Worm (Caenorhabditis elegans): Measurements from ENCODE around the gene fbxa-220.
A peak's percentile ranks its signal among the peaks of the same experiment; 100 is the strongest.

The fbxa-220 gene

DNA sequence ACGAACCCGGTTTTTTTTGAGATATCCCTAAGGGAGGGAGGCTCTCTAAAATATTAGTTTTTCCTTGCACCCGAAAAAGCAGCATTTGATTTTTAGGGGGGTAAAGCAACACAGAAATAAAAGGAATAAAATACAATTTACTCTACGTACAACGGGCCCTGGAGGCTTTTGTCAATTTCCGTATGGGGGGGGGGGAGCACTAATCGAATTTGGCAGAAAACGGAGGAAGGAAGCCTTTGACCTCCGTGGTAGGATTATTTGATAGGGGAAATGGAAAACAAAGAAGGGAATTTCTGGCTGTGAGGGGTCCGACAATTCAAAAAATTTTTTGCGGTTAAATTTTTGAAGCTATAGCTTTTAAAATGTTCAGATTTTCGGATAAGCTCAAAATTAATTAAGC, 26.1 kb downstream of the fbxa-220 start:
- TF ChIP-seq elt-3 (tag; optimal IDR thresholded peaks at IDR 0.05) (no peak), blmp-1 (tag; optimal IDR thresholded peaks at IDR 0.05; ENCODE audit: insufficient read depth) (no peak), mdl-1 (tag; optimal IDR thresholded peaks at IDR 0.05) (no peak), skn-1 (tag; optimal IDR thresholded peaks at IDR 0.05) (no peak), ceh-16 (tag; optimal IDR thresholded peaks at IDR 0.05) (no peak), lsy-2 (tag; optimal IDR thresholded peaks at IDR 0.05) (no peak), nhr-11 (tag; optimal IDR thresholded peaks at IDR 0.05) (no peak), R02D3.7 (tag; optimal IDR thresholded peaks at IDR 0.05) (no peak)

DNA sequence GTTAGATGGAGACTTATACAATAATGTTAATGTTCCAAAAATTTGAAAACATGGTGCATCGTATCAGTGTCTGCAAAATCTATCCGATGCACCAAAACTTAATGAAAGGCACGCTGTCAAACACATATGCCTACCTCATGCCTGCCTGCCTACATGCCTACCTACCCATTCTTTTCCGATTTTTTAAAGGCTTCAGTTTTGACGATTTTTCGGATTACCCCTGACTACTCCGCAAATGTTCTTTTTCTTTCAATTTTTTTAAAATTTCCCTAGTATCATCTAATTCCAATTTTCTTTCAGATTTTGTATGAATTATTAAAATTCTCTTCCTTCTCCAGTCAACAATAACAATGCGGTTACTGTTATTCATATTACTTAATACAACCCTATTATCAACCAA, 27.4 kb downstream of the fbxa-220 start, which contains the start of gene plr-1:
plr-1 (plus strand) TSS at position 301 of the 400 bp plus-strand sequence.
- TF ChIP-seq ztf-1 (GFP tag; conservative IDR thresholded peaks at IDR 0.05) (no peak), nhr-11 (tag; optimal IDR thresholded peaks at IDR 0.05) (no peak), unc-39 (tag; optimal IDR thresholded peaks at IDR 0.05) (no peak), nhr-237 (tag; optimal IDR thresholded peaks at IDR 0.05) (no peak), egl-27 (tag; optimal IDR thresholded peaks at IDR 0.05) (no peak), ZK546.5 (tag; optimal IDR thresholded peaks at IDR 0.05) (no peak), unc-55 (GFP tag; optimal IDR thresholded peaks at IDR 0.05) (no peak), nhr-21 (tag; optimal IDR thresholded peaks at IDR 0.05) (no peak), C34F6.9 (tag; optimal IDR thresholded peaks at IDR 0.05) (no peak), nhr-129 (tag; optimal IDR thresholded peaks at IDR 0.05) (no peak), mbf-1 (tag; optimal IDR thresholded peaks at IDR 0.05) (no peak), fos-1 (tag; optimal IDR thresholded peaks at IDR 0.05) (no peak), dmd-4 (tag; optimal IDR thresholded peaks at IDR 0.05) (no peak), snpc-4 (tag; optimal IDR thresholded peaks at IDR 0.05) (no peak)

DNA sequence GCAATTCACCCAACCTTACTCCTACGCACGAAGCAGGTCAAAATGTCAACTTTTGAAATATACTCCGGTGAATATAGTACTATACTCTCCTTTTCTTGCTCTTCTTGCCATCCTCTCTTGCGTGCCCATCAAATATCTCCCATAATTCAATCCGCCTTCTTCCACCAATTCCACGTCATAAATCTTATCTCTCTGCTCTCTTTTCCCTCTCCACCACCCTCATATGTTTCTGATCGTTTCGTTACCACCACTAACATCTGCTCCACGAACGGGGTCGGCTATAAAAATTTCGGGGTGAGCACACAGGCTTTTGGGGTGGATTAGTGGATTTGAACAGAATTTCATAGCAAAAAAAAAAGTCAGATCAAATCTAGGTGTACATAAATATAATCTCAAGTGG, 30.0 kb downstream of the fbxa-220 start:
- no peak for TF ChIP-seq mbf-1 (tag; optimal IDR thresholded peaks at IDR 0.05)
- no peak for TF ChIP-seq nhr-6 (tag; optimal IDR thresholded peaks at IDR 0.05)
- no peak for TF ChIP-seq F13H6.1 (tag; optimal IDR thresholded peaks at IDR 0.05)
- TF ChIP-seq nhr-23 (tag; optimal IDR thresholded peaks at IDR 0.05) = no peak
- no peak for TF ChIP-seq unc-62 (GFP tag; optimal IDR thresholded peaks at IDR 0.05)
- TF ChIP-seq mab-5 (tag; optimal IDR thresholded peaks at IDR 0.05) = peak; percentile 5
- no peak for TF ChIP-seq nhr-25 (tag; optimal IDR thresholded peaks at IDR 0.05)
- TF ChIP-seq nhr-77 (tag; optimal IDR thresholded peaks at IDR 0.05) = no peak
- no peak for TF ChIP-seq R02D3.7 (tag; optimal IDR thresholded peaks at IDR 0.05)
- TF ChIP-seq ZK546.5 (tag; optimal IDR thresholded peaks at IDR 0.05) = no peak
- TF ChIP-seq ztf-11 (tag; optimal IDR thresholded peaks at IDR 0.05) = no peak
- peak; percentile 16 for TF ChIP-seq sem-4 (tag; optimal IDR thresholded peaks at IDR 0.05)
- no peak for TF ChIP-seq mdl-1 (tag; optimal IDR thresholded peaks at IDR 0.05)
- TF ChIP-seq nhr-12 (tag; optimal IDR thresholded peaks at IDR 0.05) = no peak
- no peak for TF ChIP-seq aly-2 (tag; optimal IDR thresholded peaks at IDR 0.05)

DNA sequence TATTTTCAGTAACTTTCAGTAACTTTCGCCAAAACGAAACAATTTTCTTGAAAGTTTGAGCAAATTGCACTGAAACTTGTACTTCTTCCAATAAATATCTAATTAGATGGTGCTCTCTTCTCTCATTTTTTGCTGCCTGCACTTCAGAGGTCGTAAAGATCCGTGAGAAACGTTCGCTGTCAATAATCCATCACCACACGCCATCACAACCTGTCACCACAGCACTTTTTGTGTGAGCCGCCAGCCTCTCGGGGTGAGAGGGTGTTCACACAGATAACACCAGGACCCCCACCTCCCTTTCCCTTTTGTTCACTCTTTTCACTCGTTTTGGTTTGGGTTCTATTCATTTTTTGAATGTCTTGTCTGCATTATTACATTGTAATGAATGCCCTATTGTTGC, 31.5 kb downstream of the fbxa-220 start:
- TF ChIP-seq crh-2 (tag; optimal IDR thresholded peaks at IDR 0.05) = no peak
- TF ChIP-seq unc-39 (tag; optimal IDR thresholded peaks at IDR 0.05) = no peak
- no peak for TF ChIP-seq alr-1 (tag; optimal IDR thresholded peaks at IDR 0.05)
- TF ChIP-seq ztf-4 (tag; optimal IDR thresholded peaks at IDR 0.05) = no peak
- TF ChIP-seq unc-62 (GFP tag; optimal IDR thresholded peaks at IDR 0.05) = no peak
- TF ChIP-seq gmeb-1 (tag; optimal IDR thresholded peaks at IDR 0.05) = no peak

DNA sequence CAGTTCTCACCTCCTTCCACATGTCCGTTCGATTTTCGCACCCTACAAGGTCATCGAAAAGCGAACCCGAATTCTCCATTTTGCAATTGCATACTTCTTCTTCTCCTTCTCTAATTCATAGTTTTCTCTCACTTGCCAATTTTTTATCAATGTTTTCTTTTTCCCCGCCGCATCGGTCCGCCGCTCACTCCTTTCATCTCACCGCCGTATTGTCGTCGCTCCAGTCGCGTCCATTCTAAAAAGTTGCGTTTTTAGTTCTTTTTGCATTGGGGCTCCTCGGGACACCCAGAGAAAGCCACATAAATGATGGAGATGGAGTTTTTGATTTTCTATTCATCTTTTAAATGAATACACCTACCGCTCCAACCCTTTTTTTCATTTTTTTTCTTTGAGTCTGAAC, 32.6 kb downstream of the fbxa-220 start:
- no peak for TF ChIP-seq mdl-1 (tag; optimal IDR thresholded peaks at IDR 0.05)
- peak; percentile 26 for TF ChIP-seq fos-1 (tag; optimal IDR thresholded peaks at IDR 0.05)
- no peak for TF ChIP-seq crh-2 (tag; optimal IDR thresholded peaks at IDR 0.05)
- TF ChIP-seq skn-1 (tag; optimal IDR thresholded peaks at IDR 0.05) = no peak
- TF ChIP-seq mab-5 (tag; optimal IDR thresholded peaks at IDR 0.05) = no peak

DNA sequence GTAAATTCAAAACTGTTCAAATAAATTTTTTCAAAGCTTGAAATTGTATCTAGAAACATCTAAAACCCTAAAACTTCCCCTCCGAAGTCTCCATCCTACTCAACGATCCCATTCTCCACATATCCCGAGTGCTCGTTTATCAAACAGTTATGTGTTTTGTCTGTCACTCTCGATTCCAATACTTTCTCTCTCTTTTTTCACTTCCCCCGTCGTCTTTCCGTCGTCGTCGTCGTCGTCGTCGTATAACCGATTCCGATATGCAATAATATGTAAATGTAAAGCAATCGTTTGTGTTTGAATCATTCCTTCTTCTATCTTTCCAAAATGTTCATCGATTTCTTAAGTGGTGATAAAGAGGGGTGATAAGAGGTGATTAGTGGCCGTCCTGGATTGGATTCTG, 35.7 kb downstream of the fbxa-220 start:
- no peak for TF ChIP-seq nhr-77 (tag; optimal IDR thresholded peaks at IDR 0.05)
- TF ChIP-seq F13H6.1 (tag; optimal IDR thresholded peaks at IDR 0.05) = no peak
- TF ChIP-seq ceh-82 (tag; optimal IDR thresholded peaks at IDR 0.05) = no peak
- TF ChIP-seq lin-11 (tag; optimal IDR thresholded peaks at IDR 0.05) = no peak
- no peak for TF ChIP-seq nhr-23 (tag; optimal IDR thresholded peaks at IDR 0.05)
